Worm (Caenorhabditis elegans) whole organism, L4 larva: Measurements from ENCODE around the gene nhr-270.

Source experiments
- F26F4.8 ChIP-seq: fragments of 200-800 bp; sonication (Bioruptor generic); conservative IDR thresholded peaks from 2 replicates; pipeline ENCODE4 v1.3.6; 2022; ENCODE audit warnings: missing genetic modification characterization, missing compliant biosample characterization
- F49E8.2 ChIP-seq: sonication (generic microtip); optimal IDR thresholded peaks from 2 replicates; lab custom pipeline; 2016; ENCODE audit warnings: missing compliant biosample characterization, mild to moderate bottlenecking, missing genetic modification characterization, borderline replicate concordance
- R02D3.7 ChIP-seq: fragments of 150-350 bp; sonication (generic microtip); optimal IDR thresholded peaks from 3 replicates; lab custom pipeline; 2014; ENCODE audit warnings: missing biosample characterization, missing genetic modification characterization
- Y105C5A.15 ChIP-seq: fragments of 200-800 bp; sonication (Bioruptor generic); IDR thresholded peaks from 2 replicates; pipeline ENCODE4 v1.3.6; 2022; ENCODE audit warnings: missing genetic modification characterization, missing compliant biosample characterization
- Y75B8A.6 ChIP-seq: fragments of 200-800 bp; sonication (Bioruptor generic); IDR thresholded peaks from 2 replicates; pipeline ENCODE4 v1.3.6; 2022; ENCODE audit warnings: missing genetic modification reagents, missing genetic modification characterization, missing compliant biosample characterization
- ceh-32 ChIP-seq: sonication (generic microtip); optimal IDR thresholded peaks from 2 replicates; lab custom pipeline; 2016; ENCODE audit warnings: mild to moderate bottlenecking, missing genetic modification characterization, missing compliant biosample characterization; ENCODE audit not compliant: poor library complexity
- ceh-82 ChIP-seq: sonication (generic microtip); optimal IDR thresholded peaks from 2 replicates; lab custom pipeline; 2017; ENCODE audit warnings: missing biosample characterization, missing genetic modification characterization
- cey-2 ChIP-seq: sonication (generic microtip); optimal IDR thresholded peaks from 3 replicates; lab custom pipeline; 2017; ENCODE audit warnings: missing genetic modification characterization, mild to moderate bottlenecking, missing compliant biosample characterization, antibody characterized with exemption, borderline replicate concordance; ENCODE audit not compliant: insufficient read depth
- daf-16 ChIP-seq, 3 experiments: sonication (generic microtip); optimal IDR thresholded peaks; 2 replicates each; lab custom pipeline; 2016 to 2017; ENCODE audit warnings: missing genetic modification characterization in 3 of 3, missing genetic modification reagents in 3 of 3, mild to moderate bottlenecking in 2 of 3, missing compliant biosample characterization in 2 of 3, missing biosample characterization in 1 of 3, moderate library complexity in 1 of 3
- dpl-1 ChIP-seq: fragments of 150-350 bp; optimal IDR thresholded peaks from 2 replicates; lab custom pipeline; 2014; ENCODE audit warnings: missing biosample characterization, missing genetic modification reagents, missing genetic modification characterization
- gei-8 ChIP-seq: fragments of 200-800 bp; sonication (Bioruptor generic); optimal IDR thresholded peaks from 2 replicates; lab custom pipeline; 2018; ENCODE audit warnings: mild to moderate bottlenecking, missing genetic modification characterization, missing compliant biosample characterization
- jun-1 ChIP-seq: fragments of 150-350 bp; optimal IDR thresholded peaks from 2 replicates; lab custom pipeline; 2014; ENCODE audit warnings: missing biosample characterization, missing genetic modification reagents, missing genetic modification characterization
- madf-5 ChIP-seq, 2 experiments: fragments of 200-800 bp; sonication (Bioruptor generic); IDR thresholded peaks; 2 replicates each; pipeline ENCODE4 v1.3.6; 2022; ENCODE audit warnings: missing compliant biosample characterization in 2 of 2, missing genetic modification characterization in 2 of 2
- mxl-2 ChIP-seq: fragments of 200-800 bp; sonication (Bioruptor generic); conservative IDR thresholded peaks from 2 replicates; pipeline ENCODE4 v1.3.6; 2022; ENCODE audit warnings: missing genetic modification reagents, missing genetic modification characterization, missing compliant biosample characterization
- mxl-3 ChIP-seq: fragments of 200-800 bp; sonication (Bioruptor generic); optimal IDR thresholded peaks from 2 replicates; lab custom pipeline; 2018; ENCODE audit warnings: mild to moderate bottlenecking, missing genetic modification characterization, missing compliant biosample characterization
- nhr-102 ChIP-seq: sonication (generic microtip); optimal IDR thresholded peaks from 2 replicates; lab custom pipeline; 2016; ENCODE audit warnings: mild to moderate bottlenecking, missing genetic modification characterization, moderate library complexity, missing compliant biosample characterization
- nhr-237 ChIP-seq: sonication (generic microtip); optimal IDR thresholded peaks from 2 replicates; lab custom pipeline; 2017; ENCODE audit warnings: missing biosample characterization, missing genetic modification characterization
- nhr-28 ChIP-seq: fragments of 150-350 bp; optimal IDR thresholded peaks from 2 replicates; lab custom pipeline; 2014; ENCODE audit warnings: missing biosample characterization, missing genetic modification characterization
- nhr-42 ChIP-seq: fragments of 200-800 bp; sonication (Bioruptor generic); IDR thresholded peaks from 2 replicates; pipeline ENCODE4 v1.3.6; 2022; ENCODE audit warnings: missing genetic modification characterization, missing compliant biosample characterization
- nhr-48 ChIP-seq: sonication (generic microtip); optimal IDR thresholded peaks from 2 replicates; lab custom pipeline; 2016; ENCODE audit warnings: mild to moderate bottlenecking, missing genetic modification characterization, missing compliant biosample characterization
- nhr-6 ChIP-seq: fragments of 150-350 bp; optimal IDR thresholded peaks from 2 replicates; lab custom pipeline; 2014; ENCODE audit warnings: missing biosample characterization, missing genetic modification characterization
- nhr-77 ChIP-seq: fragments of 150-350 bp; optimal IDR thresholded peaks from 2 replicates; lab custom pipeline; 2014; ENCODE audit warnings: missing biosample characterization, missing genetic modification characterization
- pha-4 ChIP-seq, 2 experiments: fragments of 150-350 bp in 1 of 2; fragments of 200-800 bp in 1 of 2; sonication (Bioruptor generic) in 1 of 2; IDR thresholded peaks in 1 of 2; optimal IDR thresholded peaks in 1 of 2; 2 replicates each; pipeline versions ENCODE4 v1.3.6 to Lab custom; 2014 to 2022; ENCODE audit warnings: missing genetic modification characterization in 2 of 2, missing genetic modification reagents in 2 of 2, missing biosample characterization in 1 of 2, missing compliant biosample characterization in 1 of 2
- rbr-2 ChIP-seq: sonication (generic microtip); optimal IDR thresholded peaks from 2 replicates; lab custom pipeline; 2016; ENCODE audit warnings: missing genotype, missing genetic modification characterization, missing compliant biosample characterization
- saeg-2 ChIP-seq: fragments of 200-800 bp; sonication (Bioruptor generic); IDR thresholded peaks from 2 replicates; pipeline ENCODE4 v1.3.6; 2022; ENCODE audit warnings: missing genetic modification reagents, missing genetic modification characterization, missing compliant biosample characterization
- spr-3 ChIP-seq: fragments of 200-800 bp; sonication (Bioruptor generic); optimal IDR thresholded peaks from 2 replicates; lab custom pipeline; 2018; ENCODE audit warnings: mild to moderate bottlenecking, missing genetic modification characterization, missing compliant biosample characterization
- unc-130 ChIP-seq: sonication (generic microtip); optimal IDR thresholded peaks from 2 replicates; lab custom pipeline; 2016; ENCODE audit warnings: missing genetic modification reagents, missing genetic modification characterization, missing compliant biosample characterization
- zip-2 ChIP-seq: fragments of 150-350 bp; optimal IDR thresholded peaks from 2 replicates; lab custom pipeline; 2014; ENCODE audit warnings: missing biosample characterization, missing genetic modification characterization
- ztf-7 ChIP-seq: fragments of 150-350 bp; optimal IDR thresholded peaks from 2 replicates; lab custom pipeline; 2014; ENCODE audit warnings: missing biosample characterization, missing genetic modification characterization

nhr-270 gene

DNA sequence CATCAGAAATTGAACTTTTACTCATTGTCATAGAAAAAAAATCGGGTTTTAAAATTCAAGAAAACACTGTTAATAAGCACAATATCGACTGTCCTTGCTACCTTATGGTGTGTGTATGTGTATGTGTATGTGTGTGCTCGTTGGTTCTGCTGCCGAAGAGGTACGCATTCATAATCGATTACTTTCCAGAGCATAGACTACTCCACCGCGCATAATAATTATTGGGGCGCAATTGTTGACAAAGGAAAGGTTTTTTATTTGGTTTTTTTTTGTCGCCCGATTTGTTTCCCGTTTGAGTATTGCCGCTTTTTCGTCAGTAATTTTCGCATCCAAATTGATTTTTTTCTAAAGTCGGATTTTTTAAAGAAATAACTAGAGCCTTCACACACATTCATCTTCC is 43.3 kb downstream of the nhr-270 start, which contains the start of gene C05E4.15:
Gene C05E4.15 (minus strand): TSS at position 101 of the 400 bp plus-strand sequence.
- no peak for TF ChIP-seq R02D3.7 (tag; lab: Kevin White, UChicago)
- TF ChIP-seq unc-130 (GFP tag; lab: Kevin White, UChicago): no peak
- TF ChIP-seq gei-8 (GFP tag; lab: Kevin White, UChicago): no peak
- no peak for TF ChIP-seq ztf-7 (tag; lab: Kevin White, UChicago)
- no peak for TF ChIP-seq nhr-102
- TF ChIP-seq nhr-28 (tag; lab: Kevin White, UChicago): no peak
- TF ChIP-seq F49E8.2: no peak
- TF ChIP-seq cey-2 (tag; lab: Kevin White, UChicago): no peak
- TF ChIP-seq nhr-237: no peak
- no peak for TF ChIP-seq pha-4 (GFP tag; IDR thresholded peaks at IDR 0.05; lab: Robert Waterston, UW)
- TF ChIP-seq pha-4 (tag; optimal IDR thresholded peaks at IDR 0.05; lab: Kevin White, UChicago): no peak
- no peak for TF ChIP-seq saeg-2 (GFP tag; lab: Robert Waterston, UW)
- no peak for TF ChIP-seq dpl-1
- no peak for TF ChIP-seq mxl-2 (GFP tag; lab: Robert Waterston, UW)
- no peak for TF ChIP-seq Y105C5A.15 (GFP tag; lab: Robert Waterston, UW)
- TF ChIP-seq F26F4.8 (GFP tag; lab: Robert Waterston, UW): no peak
- TF ChIP-seq jun-1 (tag; lab: Kevin White, UChicago): no peak
- no peak for TF ChIP-seq nhr-6 (tag; lab: Kevin White, UChicago)
- no peak for TF ChIP-seq zip-2 (tag; lab: Kevin White, UChicago)
- TF ChIP-seq madf-5 (GFP tag; IDR thresholded peaks at IDR 0.05; lab: Robert Waterston, UW): no peak
- TF ChIP-seq mxl-3 (GFP tag; lab: Kevin White, UChicago): no peak

DNA sequence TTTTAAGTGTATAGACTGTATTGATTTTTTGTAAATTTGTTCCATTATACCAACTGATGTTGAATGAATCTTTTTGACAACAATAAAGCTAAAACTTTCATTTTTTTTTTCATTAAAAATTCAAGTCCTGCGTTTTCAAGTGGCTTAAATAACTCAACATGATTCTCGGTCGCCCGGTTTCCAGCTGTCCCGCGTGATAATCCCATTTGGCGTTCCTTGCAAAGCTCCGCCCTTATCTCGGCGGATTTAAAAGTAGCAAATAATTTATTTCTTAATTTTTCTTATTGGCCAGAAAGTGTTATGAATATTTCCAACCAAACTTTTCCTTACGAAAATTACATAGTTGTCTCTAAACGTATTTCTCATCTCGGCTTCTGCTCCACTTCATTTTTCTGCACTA is 48.4 kb downstream of the nhr-270 start, which contains the start of gene str-20:
Gene str-20 (plus strand): TSS at position 301 of the 400 bp plus-strand sequence.
- TF ChIP-seq ceh-32 (tag; lab: Kevin White, UChicago) (no peak), nhr-48 (tag; lab: Kevin White, UChicago) (no peak), rbr-2 (no peak), nhr-42 (GFP tag; lab: Robert Waterston, UW) (no peak), F49E8.2 (no peak), zip-2 (tag; lab: Kevin White, UChicago) (no peak), nhr-77 (tag; lab: Kevin White, UChicago) (no peak), Y75B8A.6 (GFP tag; lab: Robert Waterston, UW) (no peak), ceh-82 (no peak)
- TF ChIP-seq, all 104 proteins: peak for 0

DNA sequence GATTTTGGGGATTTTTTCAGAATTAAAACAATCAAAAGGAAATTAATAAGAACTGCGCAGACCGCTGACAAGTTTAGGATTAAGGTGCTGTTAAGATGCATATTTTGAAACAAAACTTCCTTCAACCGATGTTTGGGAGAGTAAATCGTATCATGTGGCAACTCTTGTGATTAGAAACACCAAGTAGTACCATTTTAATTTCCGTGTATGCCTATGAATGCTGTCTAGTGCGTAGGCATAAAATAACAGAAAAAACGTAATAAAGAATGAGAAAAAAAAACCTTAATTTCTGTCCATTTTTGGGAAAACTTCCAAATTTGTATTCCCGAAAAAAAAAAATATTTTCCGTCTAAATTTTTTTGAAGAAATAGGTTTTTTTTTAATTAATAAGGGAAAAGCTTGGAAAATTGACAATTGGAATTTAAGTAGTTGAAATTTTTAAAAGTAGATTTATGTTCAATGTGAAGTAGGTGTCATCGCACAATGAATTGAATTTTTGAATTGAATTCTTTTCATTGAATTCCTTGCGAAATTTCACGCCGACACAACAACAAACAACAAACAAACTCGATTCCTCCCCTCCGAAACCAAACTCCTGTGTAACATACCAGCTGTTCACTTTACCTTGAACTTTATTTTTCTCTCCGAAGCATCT is 51.7 kb downstream of the nhr-270 start, which contains the start of the genes str-262 and srp-1:
Gene str-262 (minus strand): TSS at position 101 of the 655 bp plus-strand sequence.
Gene srp-1 (plus strand): TSS at position 605 of the 655 bp plus-strand sequence.
- TF ChIP-seq spr-3 (GFP tag; lab: Kevin White, UChicago) (no peak), ceh-32 (tag; lab: Kevin White, UChicago) (no peak), daf-16 (GFP tag; optimal IDR thresholded peaks at IDR 0.05; lab: Kevin White, UChicago) (no peak), daf-16 (tag; optimal IDR thresholded peaks at IDR 0.05; lab: Kevin White, UChicago) (no peak)
